Fruit fly (Drosophila melanogaster): ENCODE data around the gene CG42450.

Gene CG42450

dm6 chrX:18843229-18844033 lies 30.3 kb downstream of the CG42450 start, which contains the start of gene htk (continued):
- TF ChIP-seq kah (GFP tag; optimal IDR thresholded peaks at IDR 0.05) (no peak), CG13894 (tag; optimal IDR thresholded peaks at IDR 0.05) (peak; percentile 93), nerfin-1 (tag; optimal IDR thresholded peaks at IDR 0.05) (peak; percentile 2), Fer2 (tag; optimal IDR thresholded peaks at IDR 0.05) (peak; percentile 24), ato (GFP tag; IDR thresholded peaks at IDR 0.05; ENCODE audit: partially characterized antibody) (peak; percentile 90), sug (tag; optimal IDR thresholded peaks at IDR 0.05) (peak; percentile 71), Dll (GFP tag; IDR thresholded peaks at IDR 0.05; ENCODE audit: partially characterized antibody) (peak; percentile 85), CG12104 (GFP tag; optimal IDR thresholded peaks at IDR 0.05) (peak; percentile 1), MTF-1 (GFP tag; optimal IDR thresholded peaks at IDR 0.05; ENCODE audit: borderline replicate concordance) (peak; percentile 70), CG1602 (GFP tag; optimal IDR thresholded peaks at IDR 0.05) (peak; percentile 59), CG3065 (GFP tag; optimal IDR thresholded peaks at IDR 0.05) (peak; percentile 60), abd-A (tag; optimal IDR thresholded peaks at IDR 0.05) (no peak), nau (GFP tag; optimal IDR thresholded peaks at IDR 0.05) (no peak), Deaf1 (tag; optimal IDR thresholded peaks at IDR 0.05) (peak; percentile 59), ap (GFP tag; IDR thresholded peaks at IDR 0.05) (0 out of 2 replicates have a peak, but pooled peaks have one; percentile 7), ken (GFP tag; IDR thresholded peaks at IDR 0.05) (peak; percentile 68), CG4282 (GFP tag; optimal IDR thresholded peaks at IDR 0.05) (peak; percentile 51), ara (GFP tag; IDR thresholded peaks at IDR 0.05) (0 out of 2 replicates have a peak, but pooled peaks have one; percentile 31), caup (GFP tag; optimal IDR thresholded peaks at IDR 0.05; ENCODE audit: severe bottlenecking) (peak; percentile 58), insv (GFP tag; optimal IDR thresholded peaks at IDR 0.05) (peak in 1 of 2 experiments; percentile 71), Elba2 (GFP tag; optimal IDR thresholded peaks at IDR 0.05) (peak; percentile 18), gem (tag; optimal IDR thresholded peaks at IDR 0.05) (peak; percentile 60), CG4328 (GFP tag; optimal IDR thresholded peaks at IDR 0.05) (peak; percentile 20), tna (GFP tag; IDR thresholded peaks at IDR 0.05; ENCODE audit: partially characterized antibody) (peak; percentile 75), Usf (GFP tag; optimal IDR thresholded peaks at IDR 0.05) (peak; percentile 21), CG3726 (GFP tag; IDR thresholded peaks at IDR 0.05) (no peak), inv (GFP tag; IDR thresholded peaks at IDR 0.05; ENCODE audit: partially characterized antibody) (peak; percentile 86), Ada2b (GFP tag; IDR thresholded peaks at IDR 0.05) (no peak), gsb (GFP tag; IDR thresholded peaks at IDR 0.05) (peak; percentile 50), kni (GFP tag; optimal IDR thresholded peaks at IDR 0.05) (no peak), oc (tag; optimal IDR thresholded peaks at IDR 0.05) (peak; percentile 53), CG7786 (GFP tag; optimal IDR thresholded peaks at IDR 0.05) (peak; percentile 54), Atf6 (GFP tag; IDR thresholded peaks at IDR 0.05) (peak; percentile 60), gro (GFP tag; optimal IDR thresholded peaks at IDR 0.05) (peak; percentile 72), Lhr (GFP tag; optimal IDR thresholded peaks at IDR 0.05) (peak; percentile 87), CG43689 (GFP tag; IDR thresholded peaks at IDR 0.05) (no peak), CG3838 (GFP tag; optimal IDR thresholded peaks at IDR 0.05) (no peak), CG31365 (tag; optimal IDR thresholded peaks at IDR 0.05) (peak; percentile 10), CG15073 (GFP tag; optimal IDR thresholded peaks at IDR 0.05) (no peak), ATbp (GFP tag; optimal IDR thresholded peaks at IDR 0.05) (peak; percentile 56), CG9437 (GFP tag; optimal IDR thresholded peaks at IDR 0.05) (peak; percentile 24), CG17186 (GFP tag; optimal IDR thresholded peaks at IDR 0.05) (peak; percentile 64), CG6765 (GFP tag; optimal IDR thresholded peaks at IDR 0.05) (no peak), CG2199 (GFP tag; IDR thresholded peaks at IDR 0.05) (peak; percentile 65; the same call in 1 of the 3 replicates), fd64A (GFP tag; optimal IDR thresholded peaks at IDR 0.05) (no peak), Ssrp (tag; optimal IDR thresholded peaks at IDR 0.05) (no peak), Dip2 (GFP tag; IDR thresholded peaks at IDR 0.05) (peak; percentile 91), CG15696 (tag; optimal IDR thresholded peaks at IDR 0.05) (peak; percentile 78)
